Worm (Caenorhabditis elegans) whole organism, L4/young adult: ENCODE data around the gene Y110A2AL.2.

Experiments used
- W03F9.2 ChIP-seq: fragments of 150-350 bp; optimal IDR thresholded peaks from 2 replicates; lab custom pipeline; 2014; ENCODE audit warnings: missing biosample characterization, missing genetic modification characterization
- dao-5 ChIP-seq: sonication (generic microtip); optimal IDR thresholded peaks from 2 replicates; lab custom pipeline; 2016; ENCODE audit warnings: missing genotype, missing genetic modification characterization, moderate library complexity, missing compliant biosample characterization
- him-1 ChIP-seq: sonication (generic microtip); optimal IDR thresholded peaks from 2 replicates; lab custom pipeline; 2016; ENCODE audit warnings: missing genotype, missing genetic modification reagents, missing genetic modification characterization, missing compliant biosample characterization

ce11 chrII:2829482-2829881 lies 38.3 kb upstream of the Y110A2AL.2 start:
- no peak for TF ChIP-seq him-1 (tag; lab: Kevin White, UChicago)
- no peak for TF ChIP-seq W03F9.2 (tag; lab: Kevin White, UChicago)
- TF ChIP-seq dao-5 (tag; lab: Kevin White, UChicago): no peak
